Worm (Caenorhabditis elegans) whole organism, late embryonic: ENCODE measurements around the gene B0410.3.

Experiments used
- C08G9.2 ChIP-seq: sonication (generic microtip); optimal IDR thresholded peaks from 2 replicates; lab custom pipeline; 2016; ENCODE audit warnings: mild to moderate bottlenecking, missing genetic modification characterization, moderate library complexity, missing compliant biosample characterization
- C38D4.7 ChIP-seq: fragments of 200-800 bp; sonication (Bioruptor generic); optimal IDR thresholded peaks from 2 replicates; lab custom pipeline; 2018; ENCODE audit warnings: mild to moderate bottlenecking, missing genetic modification characterization, moderate library complexity, missing compliant biosample characterization
- K02D7.2 ChIP-seq: sonication (generic microtip); optimal IDR thresholded peaks from 2 replicates; lab custom pipeline; 2017; ENCODE audit warnings: mild to moderate bottlenecking, missing genetic modification characterization, missing compliant biosample characterization
- K09A11.1 ChIP-seq: sonication (generic microtip); optimal IDR thresholded peaks from 2 replicates; lab custom pipeline; 2017; ENCODE audit warnings: antibody characterized with exemption, mild to moderate bottlenecking, missing genetic modification characterization, missing compliant biosample characterization; ENCODE audit not compliant: insufficient read depth
- Y22D7AL.16 ChIP-seq: sonication (generic microtip); optimal IDR thresholded peaks from 2 replicates; lab custom pipeline; 2016; ENCODE audit warnings: missing genetic modification characterization, missing compliant biosample characterization
- ahr-1 ChIP-seq: sonication (generic microtip); optimal IDR thresholded peaks from 2 replicates; lab custom pipeline; 2016; ENCODE audit warnings: missing genetic modification characterization, missing compliant biosample characterization
- ama-1 ChIP-seq: fragments of 150-350 bp; optimal IDR thresholded peaks from 2 replicates; lab custom pipeline; 2014
- ceh-14 ChIP-seq: sonication (generic microtip); optimal IDR thresholded peaks from 2 replicates; lab custom pipeline; 2016; ENCODE audit warnings: missing genotype, missing genetic modification characterization, missing compliant biosample characterization
- ceh-19 ChIP-seq: fragments of 200-800 bp; sonication (Bioruptor generic); optimal IDR thresholded peaks from 2 replicates; lab custom pipeline; 2018; ENCODE audit warnings: mild to moderate bottlenecking, missing genetic modification characterization, missing compliant biosample characterization
- ceh-22 ChIP-seq: sonication (generic microtip); optimal IDR thresholded peaks from 2 replicates; lab custom pipeline; 2017; ENCODE audit warnings: missing biosample characterization, missing genetic modification characterization
- ceh-24 ChIP-seq: sonication (generic microtip); optimal IDR thresholded peaks from 2 replicates; lab custom pipeline; 2016; ENCODE audit warnings: mild to moderate bottlenecking, missing genetic modification characterization, missing compliant biosample characterization
- ceh-30 ChIP-seq: fragments of 150-350 bp; optimal IDR thresholded peaks from 2 replicates; lab custom pipeline; 2014; ENCODE audit warnings: missing biosample characterization, missing genetic modification characterization
- ceh-34 ChIP-seq: sonication (generic microtip); optimal IDR thresholded peaks from 2 replicates; lab custom pipeline; 2016; ENCODE audit warnings: mild to moderate bottlenecking, missing genetic modification characterization, missing compliant biosample characterization
- ceh-45 ChIP-seq: fragments of 200-800 bp; sonication (Bioruptor generic); IDR thresholded peaks from 2 replicates; pipeline ENCODE4 v1.3.6; 2022; ENCODE audit warnings: missing genetic modification reagents, missing genetic modification characterization, missing compliant biosample characterization
- ceh-48 ChIP-seq: sonication (generic microtip); optimal IDR thresholded peaks from 2 replicates; lab custom pipeline; 2016; ENCODE audit warnings: missing genetic modification characterization, inconsistent platforms, missing compliant biosample characterization
- ceh-6 ChIP-seq: fragments of 200-800 bp; sonication (Bioruptor generic); optimal IDR thresholded peaks from 2 replicates; lab custom pipeline; 2018; ENCODE audit warnings: mild to moderate bottlenecking, missing genetic modification characterization, missing compliant biosample characterization
- ceh-9 ChIP-seq: sonication (generic microtip); optimal IDR thresholded peaks from 2 replicates; lab custom pipeline; 2016; ENCODE audit warnings: mild to moderate bottlenecking, missing genetic modification characterization, inconsistent platforms, missing compliant biosample characterization
- elt-4 ChIP-seq: sonication (generic microtip); optimal IDR thresholded peaks from 2 replicates; lab custom pipeline; 2016; ENCODE audit warnings: missing genetic modification characterization, missing compliant biosample characterization
- eyg-1 ChIP-seq: sonication (generic microtip); optimal IDR thresholded peaks from 2 replicates; lab custom pipeline; 2016; ENCODE audit warnings: missing genotype, missing genetic modification characterization, missing compliant biosample characterization
- fax-1 ChIP-seq: sonication (generic microtip); optimal IDR thresholded peaks from 2 replicates; lab custom pipeline; 2016; ENCODE audit warnings: missing genotype, missing genetic modification characterization, missing compliant biosample characterization
- fkh-10 ChIP-seq: fragments of 150-350 bp; optimal IDR thresholded peaks from 2 replicates; lab custom pipeline; 2014; ENCODE audit warnings: missing biosample characterization, missing genetic modification reagents, missing genetic modification characterization
- fkh-6 ChIP-seq: sonication (generic microtip); optimal IDR thresholded peaks from 2 replicates; lab custom pipeline; 2016; ENCODE audit warnings: missing genetic modification characterization, missing compliant biosample characterization
- gmeb-2 ChIP-seq: sonication (generic microtip); optimal IDR thresholded peaks from 2 replicates; lab custom pipeline; 2016; ENCODE audit warnings: missing genetic modification characterization, inconsistent platforms, missing compliant biosample characterization
- hlh-13 ChIP-seq: fragments of 200-800 bp; sonication (Bioruptor generic); optimal IDR thresholded peaks from 2 replicates; lab custom pipeline; 2018; ENCODE audit warnings: mild to moderate bottlenecking, missing genetic modification characterization, missing compliant biosample characterization
- hlh-30 ChIP-seq: sonication (generic microtip); optimal IDR thresholded peaks from 2 replicates; lab custom pipeline; 2017; ENCODE audit warnings: antibody characterized with exemption, missing genetic modification characterization, missing compliant biosample characterization; ENCODE audit not compliant: insufficient read depth
- lim-6 ChIP-seq: sonication (generic microtip); optimal IDR thresholded peaks from 2 replicates; lab custom pipeline; 2016; ENCODE audit warnings: missing genetic modification characterization, missing compliant biosample characterization
- lin-11 ChIP-seq: fragments of 200-800 bp; sonication (Bioruptor generic); optimal IDR thresholded peaks from 2 replicates; lab custom pipeline; 2018; ENCODE audit warnings: mild to moderate bottlenecking, missing genetic modification characterization, missing compliant biosample characterization
- madf-2 ChIP-seq: sonication (generic microtip); optimal IDR thresholded peaks from 2 replicates; lab custom pipeline; 2017; ENCODE audit warnings: missing genetic modification characterization, missing compliant biosample characterization
- mec-3 ChIP-seq: sonication (generic microtip); optimal IDR thresholded peaks from 2 replicates; lab custom pipeline; 2016; ENCODE audit warnings: borderline replicate concordance, missing genetic modification characterization, missing compliant biosample characterization
- nfya-1 ChIP-seq: sonication (generic microtip); optimal IDR thresholded peaks from 2 replicates; lab custom pipeline; 2017; ENCODE audit warnings: missing genetic modification characterization, mild to moderate bottlenecking, missing compliant biosample characterization, antibody characterized with exemption, moderate library complexity
- nhr-11 ChIP-seq: fragments of 150-350 bp; optimal IDR thresholded peaks from 2 replicates; lab custom pipeline; 2014; ENCODE audit warnings: missing biosample characterization, missing genetic modification characterization
- nhr-232 ChIP-seq: sonication (generic microtip); optimal IDR thresholded peaks from 2 replicates; lab custom pipeline; 2016; ENCODE audit warnings: missing genetic modification characterization, missing compliant biosample characterization
- npax-4 ChIP-seq: sonication (generic microtip); optimal IDR thresholded peaks from 2 replicates; lab custom pipeline; 2016; ENCODE audit warnings: missing genetic modification characterization, missing compliant biosample characterization
- odd-2 ChIP-seq: sonication (generic microtip); optimal IDR thresholded peaks from 2 replicates; lab custom pipeline; 2017; ENCODE audit warnings: antibody characterized with exemption, mild to moderate bottlenecking, missing genetic modification characterization, missing compliant biosample characterization
- pag-3 ChIP-seq: sonication (generic microtip); optimal IDR thresholded peaks from 2 replicates; lab custom pipeline; 2016; ENCODE audit warnings: missing compliant biosample characterization, missing genetic modification characterization, borderline replicate concordance
- pax-1 ChIP-seq: fragments of 150-350 bp; optimal IDR thresholded peaks from 2 replicates; lab custom pipeline; 2014; ENCODE audit warnings: missing biosample characterization, missing genetic modification characterization
- pha-4 ChIP-seq: fragments of 150-350 bp; optimal IDR thresholded peaks from 2 replicates; lab custom pipeline; 2018; ENCODE audit warnings: missing biosample characterization, missing genetic modification reagents, missing genetic modification characterization
- pqm-1 ChIP-seq: sonication (generic microtip); optimal IDR thresholded peaks from 2 replicates; lab custom pipeline; 2016; ENCODE audit warnings: missing genetic modification characterization, missing compliant biosample characterization
- pros-1 ChIP-seq: fragments of 150-350 bp; optimal IDR thresholded peaks from 2 replicates; lab custom pipeline; 2014; ENCODE audit warnings: missing biosample characterization, missing genetic modification reagents, missing genetic modification characterization
- ref-2 ChIP-seq: sonication (generic microtip); optimal IDR thresholded peaks from 2 replicates; lab custom pipeline; 2016; ENCODE audit warnings: missing genetic modification characterization, missing compliant biosample characterization
- rnt-1 ChIP-seq: sonication (generic microtip); optimal IDR thresholded peaks from 2 replicates; lab custom pipeline; 2016; ENCODE audit warnings: missing genetic modification characterization, missing compliant biosample characterization
- sox-2 ChIP-seq: fragments of 200-800 bp; sonication (Bioruptor generic); IDR thresholded peaks from 2 replicates; pipeline ENCODE4 v1.3.6; 2022; ENCODE audit warnings: missing genetic modification reagents, missing genetic modification characterization, missing compliant biosample characterization
- syd-9 ChIP-seq: sonication (generic microtip); optimal IDR thresholded peaks from 2 replicates; lab custom pipeline; 2016; ENCODE audit warnings: mild to moderate bottlenecking, missing genetic modification characterization, moderate library complexity, missing compliant biosample characterization
- ttx-3 ChIP-seq: sonication (generic microtip); optimal IDR thresholded peaks from 2 replicates; lab custom pipeline; 2016; ENCODE audit warnings: missing genetic modification reagents, missing genetic modification characterization, missing compliant biosample characterization
- unc-3 ChIP-seq, 2 experiments: fragments of 200-800 bp in 1 of 2; sonication (Bioruptor generic) in 1 of 2; sonication (generic microtip) in 1 of 2; conservative IDR thresholded peaks in 1 of 2; optimal IDR thresholded peaks in 1 of 2; 2 replicates each; pipeline versions ENCODE4 v1.3.6 to Lab custom; 2016 to 2022; ENCODE audit warnings: missing compliant biosample characterization in 2 of 2, missing genetic modification characterization in 2 of 2, missing genetic modification reagents in 1 of 2
- unc-55 ChIP-seq: sonication (generic microtip); optimal IDR thresholded peaks from 2 replicates; lab custom pipeline; 2017; ENCODE audit warnings: missing biosample characterization, missing genetic modification reagents, missing genetic modification characterization
- unc-86 ChIP-seq: sonication (generic microtip); optimal IDR thresholded peaks from 2 replicates; lab custom pipeline; 2016; ENCODE audit warnings: missing genetic modification characterization, missing compliant biosample characterization
- zip-5 ChIP-seq: sonication (generic microtip); optimal IDR thresholded peaks from 2 replicates; lab custom pipeline; 2016; ENCODE audit warnings: missing genetic modification characterization, missing compliant biosample characterization
- ztf-16 ChIP-seq: sonication (generic microtip); optimal IDR thresholded peaks from 2 replicates; lab custom pipeline; 2017; ENCODE audit warnings: missing genetic modification characterization, missing compliant biosample characterization

Gene B0410.3

DNA sequence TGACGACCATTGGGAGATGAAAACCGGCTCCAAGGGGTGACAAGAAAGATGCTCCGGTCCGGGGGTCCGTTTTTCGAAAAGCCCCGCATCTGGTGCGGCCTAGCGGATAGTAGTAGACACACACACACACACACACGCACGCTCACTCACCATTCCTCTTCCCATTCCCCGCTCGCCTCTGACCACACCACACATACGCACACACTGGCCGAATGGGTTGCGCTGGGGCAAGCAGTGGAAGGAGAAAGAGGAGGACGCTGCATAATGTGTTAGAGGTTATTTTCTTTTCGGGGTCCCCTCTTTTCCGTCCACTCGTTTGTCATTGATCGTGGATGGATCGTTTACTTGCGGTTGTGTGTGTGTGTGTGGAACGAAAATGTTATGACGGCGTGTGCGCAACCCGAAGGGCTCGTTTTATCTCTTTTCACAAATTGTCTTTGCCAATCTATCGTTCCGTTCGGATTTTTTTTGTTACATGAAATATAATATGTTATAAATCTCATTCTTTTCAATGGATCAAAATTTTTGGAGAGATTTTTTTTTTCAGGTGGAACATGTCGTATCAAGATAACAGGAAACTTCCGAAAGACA is 5.9 kb downstream of the B0410.3 start, which contains the start of gene vang-1 (continued):
- TF ChIP-seq unc-3 (GFP tag; conservative IDR thresholded peaks at IDR 0.05; lab: Robert Waterston, UW) (no peak), unc-3 (tag; optimal IDR thresholded peaks at IDR 0.05; lab: Kevin White, UChicago) (no peak), ceh-6 (GFP tag; lab: Kevin White, UChicago) (peak; percentile 57), rnt-1 (peak; percentile 92), odd-2 (tag; lab: Kevin White, UChicago) (no peak), pag-3 (tag; lab: Kevin White, UChicago) (no peak), C38D4.7 (GFP tag; lab: Kevin White, UChicago) (no peak), pha-4 (tag; lab: Kevin White, UChicago) (no peak), fkh-10 (GFP tag; lab: Kevin White, UChicago) (no peak), madf-2 (peak; percentile 33), fax-1 (tag; lab: Kevin White, UChicago) (no peak), lin-11 (tag; lab: Kevin White, UChicago) (no peak), npax-4 (no peak), lim-6 (tag; lab: Kevin White, UChicago) (no peak), Y22D7AL.16 (tag; lab: Kevin White, UChicago) (no peak), ceh-34 (tag; lab: Kevin White, UChicago) (peak; percentile 58), ttx-3 (no peak), sox-2 (GFP tag; lab: Robert Waterston, UW) (no peak), ceh-22 (no peak), zip-5 (no peak), gmeb-2 (no peak)

DNA sequence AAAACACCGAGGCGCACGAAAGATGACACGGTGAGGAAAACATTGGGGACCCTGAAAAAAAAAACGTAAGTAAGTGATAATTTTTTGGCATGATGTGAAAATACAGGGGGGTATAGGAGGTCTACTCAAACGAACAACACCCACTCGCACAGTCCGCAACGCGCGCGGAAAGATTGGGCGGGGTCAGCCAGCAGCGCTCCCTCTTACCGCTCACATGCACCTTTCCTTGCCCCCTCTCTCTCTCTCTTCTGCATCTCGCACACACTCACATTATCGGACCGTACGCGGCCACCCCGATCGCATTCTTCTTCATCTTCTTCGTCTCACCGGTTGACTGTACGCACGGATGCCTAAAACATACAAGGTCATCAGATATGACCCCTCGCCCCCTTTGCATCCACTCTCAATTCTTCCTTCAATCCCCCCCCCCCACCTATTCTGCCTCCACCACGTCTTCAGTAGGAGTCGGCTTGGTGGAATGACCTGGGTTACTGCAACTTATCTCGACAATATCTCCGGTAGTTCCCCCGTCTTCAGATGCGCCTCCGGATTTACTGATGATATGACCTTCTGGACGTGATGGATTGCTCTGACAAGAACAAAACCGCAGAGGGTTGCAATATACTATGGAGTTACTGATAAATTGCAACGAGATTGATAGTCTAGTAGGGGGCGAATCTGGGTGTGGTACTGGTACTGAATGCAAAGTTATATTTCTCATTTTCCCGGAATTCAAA is 11.6 kb downstream of the B0410.3 start, which contains the start of gene F53B3.5:
F53B3.5 (minus strand) TSS at position 51 of the 737 bp plus-strand sequence.
- TF ChIP-seq mec-3 (tag; lab: Kevin White, UChicago) (no peak), ztf-16 (peak; percentile 47), Y22D7AL.16 (tag; lab: Kevin White, UChicago) (no peak), hlh-13 (GFP tag; lab: Kevin White, UChicago) (no peak), ceh-34 (tag; lab: Kevin White, UChicago) (peak; percentile 35), ceh-24 (tag; lab: Kevin White, UChicago) (no peak), ceh-19 (GFP tag; lab: Kevin White, UChicago) (no peak), elt-4 (tag; lab: Kevin White, UChicago) (no peak), ceh-30 (tag; lab: Kevin White, UChicago) (no peak), nhr-11 (tag; lab: Kevin White, UChicago) (no peak), K09A11.1 (tag; lab: Kevin White, UChicago) (no peak), C38D4.7 (GFP tag; lab: Kevin White, UChicago) (no peak), unc-86 (tag; lab: Kevin White, UChicago) (no peak), nhr-232 (no peak), pros-1 (tag; lab: Kevin White, UChicago) (peak; percentile 53), ceh-48 (tag; lab: Kevin White, UChicago) (no peak), C08G9.2 (tag; lab: Kevin White, UChicago) (no peak), pax-1 (tag; lab: Kevin White, UChicago) (no peak), ceh-45 (GFP tag; lab: Robert Waterston, UW) (no peak), unc-55 (GFP tag; lab: Kevin White, UChicago) (no peak), ref-2 (tag; lab: Kevin White, UChicago) (peak; percentile 12), ceh-14 (tag; lab: Kevin White, UChicago) (no peak), K02D7.2 (tag; lab: Kevin White, UChicago) (no peak), ahr-1 (tag; lab: Kevin White, UChicago) (no peak), syd-9 (no peak), nfya-1 (peak; percentile 42), madf-2 (no peak), pha-4 (tag; lab: Kevin White, UChicago) (no peak), pqm-1 (tag; lab: Kevin White, UChicago) (no peak), gmeb-2 (no peak), hlh-30 (tag; lab: Kevin White, UChicago) (peak; percentile 50), fkh-6 (tag; lab: Kevin White, UChicago) (peak; percentile 21), ceh-6 (GFP tag; lab: Kevin White, UChicago) (no peak), ama-1 (lab: Kevin White, UChicago) (no peak), lin-11 (tag; lab: Kevin White, UChicago) (no peak), ceh-9 (tag; lab: Kevin White, UChicago) (no peak), eyg-1 (tag; lab: Kevin White, UChicago) (no peak)
